Fruit fly (Drosophila melanogaster): Measurements from ENCODE around the gene msl-2.

msl-2 gene

dm6 chr2L:3440322-3440721 lies 25.6 kb downstream of the msl-2 start (continued):
- no peak for TF ChIP-seq MESR4 (GFP tag; optimal IDR thresholded peaks at IDR 0.05)
- peak; percentile 78 for TF ChIP-seq Xrp1 (GFP tag; IDR thresholded peaks at IDR 0.05)
- no peak for TF ChIP-seq pzg (GFP tag; optimal IDR thresholded peaks at IDR 0.05)
- TF ChIP-seq kni (GFP tag; optimal IDR thresholded peaks at IDR 0.05), result no peak
- peak; percentile 77 for TF ChIP-seq H15 (GFP tag; IDR thresholded peaks at IDR 0.05)
- TF ChIP-seq usp (GFP tag; optimal IDR thresholded peaks at IDR 0.05), result no peak
- 0 out of 2 replicates have a peak, but pooled peaks have one; percentile 62 for TF ChIP-seq CG16779 (GFP tag; IDR thresholded peaks at IDR 0.05)
- no peak for TF ChIP-seq CG14667 (GFP tag; IDR thresholded peaks at IDR 0.05)
- peak; percentile 75 for TF ChIP-seq Rfx (GFP tag; IDR thresholded peaks at IDR 0.05)
- peak; percentile 62 for TF ChIP-seq CG3407 (GFP tag; optimal IDR thresholded peaks at IDR 0.05)
- peak; percentile 79 for TF ChIP-seq sob (GFP tag; IDR thresholded peaks at IDR 0.05)
- TF ChIP-seq corto (GFP tag; optimal IDR thresholded peaks at IDR 0.05), result no peak
- TF ChIP-seq CG17612 (GFP tag; IDR thresholded peaks at IDR 0.05), result 0 out of 2 replicates have a peak, but pooled peaks have one; percentile 38
- TF ChIP-seq inv (GFP tag; IDR thresholded peaks at IDR 0.05; ENCODE audit: partially characterized antibody), result no peak
- TF ChIP-seq sr (GFP tag; IDR thresholded peaks at IDR 0.05), result peak; percentile 51; the same call in 1 of the 3 replicates
- TF ChIP-seq dmrt99B (tag; optimal IDR thresholded peaks at IDR 0.05), result peak; percentile 85
- TF ChIP-seq CG10321 (GFP tag; IDR thresholded peaks at IDR 0.05), result peak; percentile 49; the same call in 1 of the 2 replicates
- TF ChIP-seq TFAM (GFP tag; optimal IDR thresholded peaks at IDR 0.05), result no peak
- TF ChIP-seq pum (GFP tag; optimal IDR thresholded peaks at IDR 0.05), result peak; percentile 36
- TF ChIP-seq prd (optimal IDR thresholded peaks at IDR 0.05), result no peak
- TF ChIP-seq prd (GFP tag; IDR thresholded peaks at IDR 0.05), result peak; percentile 82
- no peak for TF ChIP-seq aop (GFP tag; IDR thresholded peaks at IDR 0.05)
- peak; percentile 70 for TF ChIP-seq fd96Cb (tag; optimal IDR thresholded peaks at IDR 0.05)
- TF ChIP-seq Atf6 (GFP tag; IDR thresholded peaks at IDR 0.05), result peak; percentile 54; the same call in 1 of the 2 replicates
- peak; percentile 3 for TF ChIP-seq Fer2 (tag; optimal IDR thresholded peaks at IDR 0.05)
- TF ChIP-seq Eip74EF (GFP tag; optimal IDR thresholded peaks at IDR 0.05), result no peak
- no peak for TF ChIP-seq bowl (GFP tag; IDR thresholded peaks at IDR 0.05)
- peak; percentile 7 for TF ChIP-seq psq (GFP tag; optimal IDR thresholded peaks at IDR 0.05)
- no peak for TF ChIP-seq CG6765 (GFP tag; optimal IDR thresholded peaks at IDR 0.05)
- no peak for TF ChIP-seq Hey (tag; optimal IDR thresholded peaks at IDR 0.05)
- TF ChIP-seq oc (tag; optimal IDR thresholded peaks at IDR 0.05), result peak; percentile 52
- TF ChIP-seq CG5180 (GFP tag; optimal IDR thresholded peaks at IDR 0.05), result peak; percentile 92
- TF ChIP-seq fru (optimal IDR thresholded peaks at IDR 0.05), result no peak
- peak; percentile 49 for TF ChIP-seq CG10274 (GFP tag; optimal IDR thresholded peaks at IDR 0.05)
- no peak for TF ChIP-seq CG8478 (optimal IDR thresholded peaks at IDR 0.05)
- no peak for TF ChIP-seq Nf-YC (tag; optimal IDR thresholded peaks at IDR 0.05)
- TF ChIP-seq dimm (GFP tag; IDR thresholded peaks at IDR 0.05), result peak; percentile 57
- peak; percentile 73 for TF ChIP-seq cas (GFP tag; IDR thresholded peaks at IDR 0.05)
- peak; percentile 24; the same call in 1 of the 2 replicates for TF ChIP-seq wdn (GFP tag; IDR thresholded peaks at IDR 0.05)
- no peak for TF ChIP-seq ac (GFP tag; optimal IDR thresholded peaks at IDR 0.05)
- TF ChIP-seq Drgx (GFP tag; IDR thresholded peaks at IDR 0.05), result peak; percentile 92
- no peak for TF ChIP-seq ab (GFP tag; optimal IDR thresholded peaks at IDR 0.05)
- TF ChIP-seq CG2116 (GFP tag; optimal IDR thresholded peaks at IDR 0.05), result no peak
- peak; percentile 21 for TF ChIP-seq CG9437 (GFP tag; optimal IDR thresholded peaks at IDR 0.05)
- TF ChIP-seq ERR (GFP tag; optimal IDR thresholded peaks at IDR 0.05), result no peak
- peak; percentile 56; the same call in 1 of the 2 replicates for TF ChIP-seq dati (GFP tag; IDR thresholded peaks at IDR 0.05)
- no peak for TF ChIP-seq tup (GFP tag; optimal IDR thresholded peaks at IDR 0.05)
- no peak for TF ChIP-seq lilli (GFP tag; optimal IDR thresholded peaks at IDR 0.05)
- no peak for TF ChIP-seq luna (GFP tag; optimal IDR thresholded peaks at IDR 0.05)
- TF ChIP-seq CG17568 (GFP tag; optimal IDR thresholded peaks at IDR 0.05), result no peak
- TF ChIP-seq CG1647 (GFP tag; optimal IDR thresholded peaks at IDR 0.05), result no peak
- no peak for TF ChIP-seq Doc2 (GFP tag; IDR thresholded peaks at IDR 0.05)
- TF ChIP-seq schlank (tag; optimal IDR thresholded peaks at IDR 0.05), result no peak
